Worm (Caenorhabditis elegans) whole organism, L2 larva: ENCODE measurements around the gene C18D11.1.

ENCODE experiments used
- C34F6.9 ChIP-seq: fragments of 150-350 bp; optimal IDR thresholded peaks from 2 replicates; lab custom pipeline; 2014; ENCODE audit warnings: missing biosample characterization, missing genetic modification characterization
- F13H6.1 ChIP-seq: sonication (generic microtip); optimal IDR thresholded peaks from 2 replicates; lab custom pipeline; 2016; ENCODE audit warnings: missing genetic modification characterization, missing compliant biosample characterization
- Y55F3AM.14 ChIP-seq: fragments of 200-800 bp; sonication (Bioruptor generic); optimal IDR thresholded peaks from 2 replicates; lab custom pipeline; 2018; ENCODE audit warnings: mild to moderate bottlenecking, missing genetic modification characterization, missing compliant biosample characterization
- blmp-1 ChIP-seq: sonication (generic microtip); optimal IDR thresholded peaks from 2 replicates; lab custom pipeline; 2017; ENCODE audit warnings: missing genetic modification characterization, mild to moderate bottlenecking, missing compliant biosample characterization, antibody characterized with exemption, moderate library complexity; ENCODE audit not compliant: insufficient read depth
- ceh-16 ChIP-seq: fragments of 150-350 bp; optimal IDR thresholded peaks from 2 replicates; lab custom pipeline; 2014; ENCODE audit warnings: missing biosample characterization, missing genetic modification characterization
- ceh-82 ChIP-seq: fragments of 150-350 bp; optimal IDR thresholded peaks from 2 replicates; lab custom pipeline; 2014; ENCODE audit warnings: missing biosample characterization, missing genetic modification characterization
- crh-2 ChIP-seq: sonication (generic microtip); optimal IDR thresholded peaks from 2 replicates; lab custom pipeline; 2017; ENCODE audit warnings: missing biosample characterization, missing genetic modification characterization
- dmd-4 ChIP-seq: sonication (generic microtip); optimal IDR thresholded peaks from 2 replicates; lab custom pipeline; 2017; ENCODE audit warnings: missing biosample characterization, missing genetic modification characterization
- egl-27 ChIP-seq: sonication (generic microtip); optimal IDR thresholded peaks from 3 replicates; lab custom pipeline; 2017; ENCODE audit warnings: missing biosample characterization, missing genetic modification reagents, missing genetic modification characterization
- elt-3 ChIP-seq: sonication (generic microtip); optimal IDR thresholded peaks from 2 replicates; lab custom pipeline; 2017; ENCODE audit warnings: missing biosample characterization, missing genetic modification characterization
- fos-1 ChIP-seq: fragments of 150-350 bp; optimal IDR thresholded peaks from 2 replicates; lab custom pipeline; 2014; ENCODE audit warnings: missing biosample characterization, missing genetic modification characterization
- lin-11 ChIP-seq: fragments of 150-350 bp; sonication (generic microtip); optimal IDR thresholded peaks from 2 replicates; lab custom pipeline; 2014; ENCODE audit warnings: missing biosample characterization, missing genetic modification characterization, inconsistent platforms, mixed read lengths
- lin-13 ChIP-seq: fragments of 150-350 bp; optimal IDR thresholded peaks from 2 replicates; lab custom pipeline; 2014; ENCODE audit warnings: missing biosample characterization, missing genetic modification reagents, missing genetic modification characterization
- lin-39 ChIP-seq: fragments of 150-350 bp; optimal IDR thresholded peaks from 2 replicates; lab custom pipeline; 2014; ENCODE audit warnings: missing biosample characterization, missing genetic modification reagents, missing genetic modification characterization
- lsy-2 ChIP-seq, 2 experiments: fragments of 150-350 bp in 1 of 2; sonication (generic microtip) in 1 of 2; optimal IDR thresholded peaks; 2 replicates each; lab custom pipeline; 2014 to 2017; ENCODE audit warnings: missing biosample characterization in 2 of 2, missing genetic modification characterization in 2 of 2
- nhr-12 ChIP-seq: fragments of 150-350 bp; optimal IDR thresholded peaks from 2 replicates; lab custom pipeline; 2014; ENCODE audit warnings: missing biosample characterization, missing genetic modification characterization
- nhr-129 ChIP-seq: fragments of 150-350 bp; optimal IDR thresholded peaks from 2 replicates; lab custom pipeline; 2014; ENCODE audit warnings: missing biosample characterization, missing genetic modification characterization
- nhr-21 ChIP-seq: fragments of 150-350 bp; optimal IDR thresholded peaks from 2 replicates; lab custom pipeline; 2014; ENCODE audit warnings: missing biosample characterization, missing genetic modification characterization
- nhr-23 ChIP-seq: fragments of 150-350 bp; optimal IDR thresholded peaks from 2 replicates; lab custom pipeline; 2014; ENCODE audit warnings: missing biosample characterization, missing genetic modification reagents, missing genetic modification characterization
- nhr-237 ChIP-seq: fragments of 150-350 bp; optimal IDR thresholded peaks from 2 replicates; lab custom pipeline; 2014; ENCODE audit warnings: missing biosample characterization, missing genetic modification characterization
- nhr-25 ChIP-seq: fragments of 150-350 bp; sonication (generic microtip); optimal IDR thresholded peaks from 3 replicates; lab custom pipeline; 2014; ENCODE audit warnings: missing biosample characterization, missing genetic modification characterization
- nhr-6 ChIP-seq: fragments of 150-350 bp; optimal IDR thresholded peaks from 2 replicates; lab custom pipeline; 2014; ENCODE audit warnings: missing biosample characterization, missing genetic modification characterization
- nhr-77 ChIP-seq: fragments of 150-350 bp; optimal IDR thresholded peaks from 2 replicates; lab custom pipeline; 2014; ENCODE audit warnings: missing biosample characterization, missing genetic modification characterization
- peb-1 ChIP-seq: fragments of 150-350 bp; optimal IDR thresholded peaks from 2 replicates; lab custom pipeline; 2014; ENCODE audit warnings: missing biosample characterization, missing genetic modification characterization
- sem-4 ChIP-seq: fragments of 150-350 bp; optimal IDR thresholded peaks from 2 replicates; lab custom pipeline; 2014; ENCODE audit warnings: missing biosample characterization, missing genetic modification reagents, missing genetic modification characterization
- sma-3 ChIP-seq: sonication (generic microtip); optimal IDR thresholded peaks from 2 replicates; lab custom pipeline; 2016; ENCODE audit warnings: missing genetic modification reagents, missing genetic modification characterization, missing compliant biosample characterization
- sma-9 ChIP-seq, 2 experiments: fragments of 150-350 bp in 1 of 2; sonication (generic microtip) in 1 of 2; optimal IDR thresholded peaks; 2 replicates each; lab custom pipeline; 2014 to 2016; ENCODE audit warnings: missing genetic modification characterization in 2 of 2, mild to moderate bottlenecking in 1 of 2, missing biosample characterization in 1 of 2, missing compliant biosample characterization in 1 of 2, missing genetic modification reagents in 1 of 2, moderate library complexity in 1 of 2
- snpc-4 ChIP-seq: fragments of 150-350 bp; optimal IDR thresholded peaks from 2 replicates; lab custom pipeline; 2014; ENCODE audit warnings: missing biosample characterization, missing genetic modification characterization
- unc-55 ChIP-seq: fragments of 150-350 bp; sonication (generic microtip); optimal IDR thresholded peaks from 3 replicates; lab custom pipeline; 2014; ENCODE audit warnings: missing biosample characterization, missing genetic modification reagents, missing genetic modification characterization
- unc-62 ChIP-seq: fragments of 150-350 bp; optimal IDR thresholded peaks from 2 replicates; lab custom pipeline; 2014; ENCODE audit warnings: missing biosample characterization, missing genetic modification reagents, missing genetic modification characterization
- zag-1 ChIP-seq: fragments of 150-350 bp; optimal IDR thresholded peaks from 2 replicates; lab custom pipeline; 2014; ENCODE audit warnings: missing biosample characterization, missing genetic modification characterization
- ztf-1 ChIP-seq: fragments of 200-800 bp; sonication (Bioruptor generic); conservative IDR thresholded peaks from 2 replicates; pipeline ENCODE4 v1.3.6; 2022; ENCODE audit warnings: missing genetic modification characterization, missing compliant biosample characterization

C18D11.1 gene

ce11 chrIII:11794389-11794788 is 22.0 kb upstream of the C18D11.1 start:
- TF ChIP-seq sem-4: peak; percentile 30
- TF ChIP-seq nhr-21: no peak

ce11 chrIII:11795448-11795847 is 20.9 kb upstream of the C18D11.1 start, which contains the start of gene twk-39:
Gene twk-39 (plus strand): TSS chrIII:11795748.
- no peak for TF ChIP-seq nhr-12 (tag; lab: Kevin White, UChicago)
- TF ChIP-seq sem-4: no peak
- no peak for TF ChIP-seq ztf-1 (GFP tag; lab: Robert Waterston, UW)
- TF ChIP-seq dmd-4 (tag; lab: Kevin White, UChicago): no peak
- TF ChIP-seq crh-2 (tag; lab: Kevin White, UChicago): no peak
- no peak for TF ChIP-seq nhr-237
- TF ChIP-seq nhr-129 (tag; lab: Kevin White, UChicago): no peak
- no peak for TF ChIP-seq ceh-16 (tag; lab: Kevin White, UChicago)
- TF ChIP-seq snpc-4 (tag; lab: Kevin White, UChicago): no peak
- TF ChIP-seq lin-13 (GFP tag; lab: Kevin White, UChicago): no peak
- TF ChIP-seq lin-39 (tag; lab: Kevin White, UChicago): no peak
- TF ChIP-seq nhr-77 (tag; lab: Kevin White, UChicago): no peak
- no peak for TF ChIP-seq F13H6.1 (tag; lab: Kevin White, UChicago)
- TF ChIP-seq unc-62 (GFP tag; lab: Kevin White, UChicago): no peak
- TF ChIP-seq ceh-82: no peak

ce11 chrIII:11806695-11807094 is 9.7 kb upstream of the C18D11.1 start, which contains the start of gene C18D11.7:
Gene C18D11.7 (minus strand): TSS chrIII:11806795.
- no peak for TF ChIP-seq C34F6.9 (tag; lab: Kevin White, UChicago)

ce11 chrIII:11807418-11807817 is 9.0 kb upstream of the C18D11.1 start, which contains the start of gene C18D11.10:
Gene C18D11.10 (plus strand): TSS chrIII:11807718.
- TF ChIP-seq lin-13 (GFP tag; lab: Kevin White, UChicago) (no peak), nhr-77 (tag; lab: Kevin White, UChicago) (no peak)

ce11 chrIII:11808818-11809217 is 7.6 kb upstream of the C18D11.1 start, which contains the start of gene C18D11.9:
Gene C18D11.9 (plus strand): TSS chrIII:11809118.
- TF ChIP-seq nhr-23 (tag; lab: Kevin White, UChicago): no peak
- TF ChIP-seq unc-55 (GFP tag; lab: Kevin White, UChicago): no peak
- no peak for TF ChIP-seq ceh-82

ce11 chrIII:11810447-11810846 is 5.9 kb upstream of the C18D11.1 start, which contains the start of gene C18D11.6:
Gene C18D11.6 (plus strand): TSS chrIII:11810556.
- TF ChIP-seq fos-1 (tag; lab: Kevin White, UChicago): no peak
- no peak for TF ChIP-seq ceh-16 (tag; lab: Kevin White, UChicago)
- TF ChIP-seq lsy-2 (tag; optimal IDR thresholded peaks at IDR 0.05; lab: Kevin White, UChicago): no peak
- no peak for TF ChIP-seq ztf-1 (GFP tag; lab: Robert Waterston, UW)
- TF ChIP-seq, all 48 proteins: peak for 0

- TF ChIP-seq Y55F3AM.14 (GFP tag; lab: Kevin White, UChicago): no peak
- peak; percentile 56 for TF ChIP-seq nhr-25 (tag; lab: Kevin White, UChicago)
- TF ChIP-seq sma-3 (GFP tag; lab: Kevin White, UChicago): peak; percentile 39
- peak; percentile 42 for TF ChIP-seq nhr-21
- peak; percentile 6 for TF ChIP-seq fos-1 (tag; lab: Kevin White, UChicago)
- TF ChIP-seq nhr-77 (tag; lab: Kevin White, UChicago): no peak
- peak; percentile 5 for TF ChIP-seq sma-9 (GFP tag; optimal IDR thresholded peaks at IDR 0.05; lab: Kevin White, UChicago)
- no peak for TF ChIP-seq sma-9 (tag; optimal IDR thresholded peaks at IDR 0.05; lab: Kevin White, UChicago)
- peak in 1 of 2 experiments; percentile 32 for TF ChIP-seq lsy-2 (tag; optimal IDR thresholded peaks at IDR 0.05; lab: Kevin White, UChicago)
- TF ChIP-seq nhr-129 (tag; lab: Kevin White, UChicago): peak; percentile 40
- no peak for TF ChIP-seq unc-62 (GFP tag; lab: Kevin White, UChicago)
- TF ChIP-seq, all 48 proteins: peak for 7
Measured at ce11 chrIII:11811839-11812238, 4.5 kb upstream of the C18D11.1 start.

ce11 chrIII:11814653-11815052 is 1.7 kb upstream of the C18D11.1 start:
- TF ChIP-seq elt-3 (tag; lab: Kevin White, UChicago): no peak
- no peak for TF ChIP-seq lin-11 (tag; lab: Kevin White, UChicago)
- no peak for TF ChIP-seq peb-1 (tag; lab: Kevin White, UChicago)
- no peak for TF ChIP-seq egl-27
- peak; percentile 37 for TF ChIP-seq sma-3 (GFP tag; lab: Kevin White, UChicago)
- peak; percentile 39 for TF ChIP-seq nhr-25 (tag; lab: Kevin White, UChicago)
- TF ChIP-seq nhr-77 (tag; lab: Kevin White, UChicago): no peak
- peak; percentile 64 for TF ChIP-seq sem-4
- no peak for TF ChIP-seq lin-13 (GFP tag; lab: Kevin White, UChicago)
- TF ChIP-seq blmp-1 (tag; lab: Kevin White, UChicago): peak; percentile 61
- no peak for TF ChIP-seq zag-1 (tag; lab: Kevin White, UChicago)
- no peak for TF ChIP-seq fos-1 (tag; lab: Kevin White, UChicago)
- TF ChIP-seq C34F6.9 (tag; lab: Kevin White, UChicago): no peak
- TF ChIP-seq sma-9 (GFP tag; optimal IDR thresholded peaks at IDR 0.05; lab: Kevin White, UChicago): peak; percentile 45
- TF ChIP-seq sma-9 (tag; optimal IDR thresholded peaks at IDR 0.05; lab: Kevin White, UChicago): no peak
- no peak for TF ChIP-seq unc-62 (GFP tag; lab: Kevin White, UChicago)
- TF ChIP-seq nhr-6: peak; percentile 22
